Fruit fly (Drosophila melanogaster): ENCODE data around the gene CheA87a.

The CheA87a gene

dm6 chr3R:13364175-13365174, 5.0 kb upstream of the CheA87a start, which contains the start of gene Dic1 (continued):
- peak; percentile 78 for TF ChIP-seq NC2α (GFP tag; optimal IDR thresholded peaks at IDR 0.05)
- peak; percentile 75 for TF ChIP-seq gsb (GFP tag; IDR thresholded peaks at IDR 0.05)
- peak; percentile 86 for TF ChIP-seq so (GFP tag; IDR thresholded peaks at IDR 0.05)
- TF ChIP-seq Taf1 (GFP tag; IDR thresholded peaks at IDR 0.05), result peak; percentile 76
- TF ChIP-seq pho (GFP tag; optimal IDR thresholded peaks at IDR 0.05), result peak; percentile 95
- TF ChIP-seq gcm (GFP tag; optimal IDR thresholded peaks at IDR 0.05), result peak; percentile 95
- peak; percentile 91 for TF ChIP-seq CG7786 (GFP tag; optimal IDR thresholded peaks at IDR 0.05)
- peak; percentile 84 for TF ChIP-seq CG17568 (GFP tag; optimal IDR thresholded peaks at IDR 0.05)
- TF ChIP-seq CG9437 (GFP tag; optimal IDR thresholded peaks at IDR 0.05), result peak; percentile 95
- TF ChIP-seq lab (GFP tag; optimal IDR thresholded peaks at IDR 0.05), result peak; percentile 98
- peak; percentile 64 for TF ChIP-seq CG3163 (GFP tag; optimal IDR thresholded peaks at IDR 0.05)
- TF ChIP-seq PHDP (tag; optimal IDR thresholded peaks at IDR 0.05), result peak; percentile 97
- TF ChIP-seq Dll (GFP tag; IDR thresholded peaks at IDR 0.05; ENCODE audit: partially characterized antibody), result 0 out of 4 replicates have a peak, but pooled peaks have one; percentile 30
- TF ChIP-seq bigmax (GFP tag; optimal IDR thresholded peaks at IDR 0.05), result no peak
- TF ChIP-seq eve (GFP tag; optimal IDR thresholded peaks at IDR 0.05), result peak in 1 of 2 experiments; percentile 97
- peak; percentile 88 for TF ChIP-seq Jarid2 (GFP tag; optimal IDR thresholded peaks at IDR 0.05)
- peak; percentile 97 for TF ChIP-seq CG10209 (GFP tag; optimal IDR thresholded peaks at IDR 0.05)
- peak; percentile 97 for TF ChIP-seq CG4820 (GFP tag; optimal IDR thresholded peaks at IDR 0.05)
- peak; percentile 50 for TF ChIP-seq CG4360 (GFP tag; IDR thresholded peaks at IDR 0.05)
- no peak; the same call in 1 of the 2 replicates for TF ChIP-seq amos (GFP tag; IDR thresholded peaks at IDR 0.05; ENCODE audit: partially characterized antibody)
- TF ChIP-seq tll (GFP tag; optimal IDR thresholded peaks at IDR 0.05), result peak in 1 of 2 experiments; percentile 64
- TF ChIP-seq ind (GFP tag; optimal IDR thresholded peaks at IDR 0.05), result peak; percentile 95
- TF ChIP-seq Chrac-16 (GFP tag; optimal IDR thresholded peaks at IDR 0.05), result peak; percentile 96
- peak; percentile 75 for TF ChIP-seq CG8290 (GFP tag; optimal IDR thresholded peaks at IDR 0.05)
- TF ChIP-seq CG8290 (tag; optimal IDR thresholded peaks at IDR 0.05), result peak in 1 of 2 experiments; percentile 74
- peak; percentile 92 for TF ChIP-seq Atf-2 (GFP tag; optimal IDR thresholded peaks at IDR 0.05)
- TF ChIP-seq Dek (tag; optimal IDR thresholded peaks at IDR 0.05), result peak; percentile 96
- TF ChIP-seq CG1647 (GFP tag; optimal IDR thresholded peaks at IDR 0.05), result peak; percentile 76
- TF ChIP-seq Drgx (GFP tag; IDR thresholded peaks at IDR 0.05), result peak; percentile 91
- peak; percentile 71 for TF ChIP-seq NFAT (GFP tag; IDR thresholded peaks at IDR 0.05)
- TF ChIP-seq CG12769 (tag; optimal IDR thresholded peaks at IDR 0.05), result peak; percentile 100
- peak; percentile 85 for TF ChIP-seq CG6175 (GFP tag; IDR thresholded peaks at IDR 0.05)
- TF ChIP-seq CG5953 (GFP tag; IDR thresholded peaks at IDR 0.05), result peak; percentile 74
- TF ChIP-seq CG4282 (GFP tag; optimal IDR thresholded peaks at IDR 0.05), result peak; percentile 71
- TF ChIP-seq CG8765 (GFP tag; IDR thresholded peaks at IDR 0.05), result peak; percentile 61; the same call in 1 of the 2 replicates
- TF ChIP-seq hkb (optimal IDR thresholded peaks at IDR 0.05), result no peak
- peak; percentile 96 for TF ChIP-seq hkb (GFP tag; IDR thresholded peaks at IDR 0.05)
- peak; percentile 85 for TF ChIP-seq CG11247 (GFP tag; IDR thresholded peaks at IDR 0.05)
- TF ChIP-seq Xbp1 (GFP tag; optimal IDR thresholded peaks at IDR 0.05), result peak; percentile 97
- TF ChIP-seq kah (GFP tag; optimal IDR thresholded peaks at IDR 0.05), result peak; percentile 93
- TF ChIP-seq lov (optimal IDR thresholded peaks at IDR 0.05), result no peak
- TF ChIP-seq lov (GFP tag; IDR thresholded peaks at IDR 0.05), result peak; percentile 81
- peak; percentile 80 for TF ChIP-seq sr (GFP tag; IDR thresholded peaks at IDR 0.05)
- no peak for TF ChIP-seq CG16813 (GFP tag; IDR thresholded peaks at IDR 0.05; ENCODE audit: partially characterized antibody)
- TF ChIP-seq danr (GFP tag; IDR thresholded peaks at IDR 0.05), result peak; percentile 85
- peak; percentile 86 for TF ChIP-seq Oaz (GFP tag; IDR thresholded peaks at IDR 0.05)
- no peak for TF ChIP-seq usp (GFP tag; optimal IDR thresholded peaks at IDR 0.05)
- peak; percentile 91 for TF ChIP-seq tap (tag; optimal IDR thresholded peaks at IDR 0.05)
- TF ChIP-seq CG12659 (GFP tag; optimal IDR thresholded peaks at IDR 0.05), result peak; percentile 99

Measured in whole organism, embryonic.